Worm (Caenorhabditis elegans): ENCODE data around the gene spp-16.

DNA sequence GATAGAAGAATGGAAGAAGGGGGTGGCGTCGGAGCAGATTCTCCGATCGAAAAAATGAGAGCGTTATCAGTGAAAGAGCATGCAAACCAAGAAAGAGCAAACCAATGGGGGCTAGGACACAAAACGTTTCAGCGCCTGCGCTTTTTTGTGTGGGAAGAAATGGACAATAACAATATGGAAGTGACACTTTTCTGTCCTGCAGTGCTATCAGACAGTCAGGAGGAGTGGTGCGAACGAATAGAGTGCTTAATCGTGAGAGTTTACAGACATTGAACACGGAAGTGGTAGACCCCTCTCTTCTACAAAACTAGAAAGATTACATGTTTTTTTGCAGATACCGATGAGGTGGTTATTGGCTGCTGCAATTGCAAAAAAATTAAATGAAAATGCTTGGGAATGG lies 45.7 kb downstream of the spp-16 start:
- TF ChIP-seq nhr-11 (tag; optimal IDR thresholded peaks at IDR 0.05) (no peak), efl-1 (optimal IDR thresholded peaks at IDR 0.05) (no peak), efl-1 (GFP tag; optimal IDR thresholded peaks at IDR 0.05 in 1 of 2) (no peak), fkh-4 (tag; optimal IDR thresholded peaks at IDR 0.05; ENCODE audit: borderline replicate concordance) (no peak), swsn-7 (tag; optimal IDR thresholded peaks at IDR 0.05) (no peak), dpl-1 (GFP tag; optimal IDR thresholded peaks at IDR 0.05) (no peak), elt-3 (tag; optimal IDR thresholded peaks at IDR 0.05) (no peak), nhr-237 (tag; optimal IDR thresholded peaks at IDR 0.05) (no peak), ceh-82 (tag; optimal IDR thresholded peaks at IDR 0.05) (no peak), fos-1 (tag; optimal IDR thresholded peaks at IDR 0.05) (no peak), lsy-2 (tag; optimal IDR thresholded peaks at IDR 0.05) (no peak), skn-1 (tag; optimal IDR thresholded peaks at IDR 0.05) (no peak), C34B4.2 (tag; optimal IDR thresholded peaks at IDR 0.05) (no peak), unc-62 (GFP tag; optimal IDR thresholded peaks at IDR 0.05) (no peak), lin-39 (tag; optimal IDR thresholded peaks at IDR 0.05) (no peak)

Data from whole organism, L1 larva.